Fruit fly (Drosophila melanogaster) S2 (cell line): ENCODE measurements around the gene CG32983.

Experiments used
- CG8478 ChIP-seq: fragments of >200 bp; optimal IDR thresholded peaks from 2 replicates; lab custom pipeline; 2018
- CTCF ChIP-seq, 2 experiments: fragments of >200 bp; optimal IDR thresholded peaks; 2 replicates each; lab custom pipeline; 2018

DNA sequence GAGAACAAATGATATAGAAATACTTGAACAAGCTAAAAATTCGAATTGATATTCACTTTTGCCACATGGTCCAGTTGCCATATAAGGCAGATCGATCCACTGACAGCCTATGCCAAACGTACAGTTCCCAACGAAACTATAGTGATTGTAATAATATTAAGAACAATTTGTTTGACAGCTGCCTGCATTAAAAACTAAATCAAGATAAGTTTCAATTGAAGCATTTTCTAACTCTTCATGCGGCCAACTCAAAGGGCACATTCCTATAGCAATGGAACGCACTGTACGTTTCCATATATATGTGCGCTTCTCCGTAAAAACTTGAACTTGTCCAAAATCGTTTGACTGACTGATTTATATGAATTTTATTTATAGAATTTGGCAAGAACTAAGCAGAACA is 28.6 kb downstream of the CG32983 start:
- no peak for TF ChIP-seq CG8478 (lab: Kevin White, UChicago)
- no peak for TF ChIP-seq CTCF (optimal IDR thresholded peaks at IDR 0.05; lab: Kevin White, UChicago)
